Worm (Caenorhabditis elegans): Measurements from ENCODE around the gene ZK1290.14.

DNA sequence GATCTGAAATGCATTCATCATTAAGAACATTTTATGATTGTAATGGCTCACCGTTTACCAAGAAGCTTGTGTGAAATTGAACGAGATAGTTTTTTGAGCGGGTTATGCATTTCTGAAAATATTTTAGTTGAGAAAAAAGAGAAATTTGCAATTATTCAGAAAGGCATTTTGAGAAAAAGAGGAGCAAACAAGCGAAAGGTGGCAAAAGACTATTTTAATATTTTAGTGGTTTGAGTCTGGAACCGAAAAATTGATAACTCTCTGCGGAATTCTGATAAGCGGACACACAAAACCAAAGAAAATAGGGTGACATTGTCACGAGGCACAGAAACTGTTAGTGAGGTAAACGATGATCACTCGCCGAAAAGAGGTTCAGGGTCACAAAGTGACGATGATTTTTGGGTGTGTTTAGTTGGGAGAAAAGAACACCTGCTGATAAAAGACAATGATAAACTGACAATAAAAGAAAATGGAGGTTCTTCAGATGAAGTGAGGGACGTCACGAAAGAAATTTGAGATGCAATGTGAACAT lies 610 bp downstream of the ZK1290.14 start:
- no peak for TF ChIP-seq aly-2 (tag; optimal IDR thresholded peaks at IDR 0.05)
- no peak for TF ChIP-seq hmg-11 (tag; optimal IDR thresholded peaks at IDR 0.05)
- TF ChIP-seq ceh-82 (tag; optimal IDR thresholded peaks at IDR 0.05) = no peak
- no peak for TF ChIP-seq nhr-76 (tag; optimal IDR thresholded peaks at IDR 0.05)
- TF ChIP-seq nhr-28 (tag; optimal IDR thresholded peaks at IDR 0.05) = no peak
- no peak for TF ChIP-seq unc-39 (tag; optimal IDR thresholded peaks at IDR 0.05)
- no peak for TF ChIP-seq ama-1 (optimal IDR thresholded peaks at IDR 0.05)

All from whole organism, L3 larva.